Worm (Caenorhabditis elegans): ENCODE measurements around the gene lon-1.

The lon-1 gene

ce11 chrIII:5517423-5517822, 43.1 kb downstream of the lon-1 start, which contains the start of gene nekl-4:
Gene nekl-4 (minus strand): TSS chrIII:5517523.
- TF ChIP-seq ZK546.5 (tag; optimal IDR thresholded peaks at IDR 0.05), result no peak
- TF ChIP-seq nhr-43 (tag; optimal IDR thresholded peaks at IDR 0.05; ENCODE audit: poor library complexity, severe bottlenecking), result no peak
- no peak for TF ChIP-seq unc-62 (GFP tag; optimal IDR thresholded peaks at IDR 0.05)
- no peak for TF ChIP-seq R02D3.7 (tag; optimal IDR thresholded peaks at IDR 0.05)
- TF ChIP-seq pqm-1 (tag; optimal IDR thresholded peaks at IDR 0.05), result no peak
- TF ChIP-seq fkh-2 (tag; optimal IDR thresholded peaks at IDR 0.05), result no peak
- TF ChIP-seq egl-27 (tag; optimal IDR thresholded peaks at IDR 0.05), result no peak
- no peak for TF ChIP-seq nhr-237 (tag; optimal IDR thresholded peaks at IDR 0.05)
- no peak for TF ChIP-seq nhr-67 (tag; optimal IDR thresholded peaks at IDR 0.05)
- no peak for TF ChIP-seq skn-1 (tag; optimal IDR thresholded peaks at IDR 0.05)
- TF ChIP-seq nhr-23 (tag; optimal IDR thresholded peaks at IDR 0.05), result no peak
- TF ChIP-seq ceh-16 (tag; optimal IDR thresholded peaks at IDR 0.05), result no peak
- TF ChIP-seq ztf-11 (tag; optimal IDR thresholded peaks at IDR 0.05), result no peak
- no peak for TF ChIP-seq mdl-1 (tag; optimal IDR thresholded peaks at IDR 0.05)
- TF ChIP-seq hmg-11 (tag; optimal IDR thresholded peaks at IDR 0.05), result no peak
- no peak for TF ChIP-seq lin-15B (tag; optimal IDR thresholded peaks at IDR 0.05)
- no peak for TF ChIP-seq nhr-12 (tag; optimal IDR thresholded peaks at IDR 0.05)

DNA sequence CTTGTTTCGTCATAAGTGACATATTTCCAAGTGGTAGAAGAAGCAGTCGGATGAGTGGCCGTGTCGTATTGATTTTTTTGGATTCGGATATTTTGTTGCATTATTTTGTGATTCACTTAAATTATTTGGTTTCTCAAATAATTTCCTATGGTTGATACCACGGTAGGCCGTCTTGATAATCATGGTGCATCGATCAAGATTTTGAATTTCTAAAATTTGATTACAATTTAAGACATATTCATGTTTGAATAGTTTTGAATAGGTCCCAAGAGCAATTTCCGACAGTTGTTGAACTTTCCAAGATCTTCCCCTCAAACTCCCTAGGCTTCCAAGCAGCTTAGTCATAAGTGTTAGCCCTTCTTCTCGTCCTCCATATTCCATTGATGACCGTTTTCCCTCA, 47.7 kb downstream of the lon-1 start, which contains the start of gene D1044.4:
Gene D1044.4 (minus strand): TSS at position 101 of the 400 bp plus-strand sequence.
- TF ChIP-seq R02D3.7 (tag; optimal IDR thresholded peaks at IDR 0.05) (no peak), ztf-4 (tag; optimal IDR thresholded peaks at IDR 0.05) (no peak)

- no peak for TF ChIP-seq snpc-4 (tag; optimal IDR thresholded peaks at IDR 0.05)
- no peak for TF ChIP-seq jun-1 (tag; optimal IDR thresholded peaks at IDR 0.05)
- TF ChIP-seq nhr-11 (tag; optimal IDR thresholded peaks at IDR 0.05), result no peak
- TF ChIP-seq zag-1 (tag; optimal IDR thresholded peaks at IDR 0.05), result no peak
- TF ChIP-seq lsy-12 (tag; optimal IDR thresholded peaks at IDR 0.05), result no peak
- no peak for TF ChIP-seq fos-1 (tag; optimal IDR thresholded peaks at IDR 0.05)
- no peak for TF ChIP-seq egl-27 (tag; optimal IDR thresholded peaks at IDR 0.05)
- TF ChIP-seq mml-1 (tag; optimal IDR thresholded peaks at IDR 0.05), result no peak
- no peak for TF ChIP-seq lin-15B (tag; optimal IDR thresholded peaks at IDR 0.05)
- TF ChIP-seq nhr-23 (tag; optimal IDR thresholded peaks at IDR 0.05), result no peak
- TF ChIP-seq nhr-67 (tag; optimal IDR thresholded peaks at IDR 0.05), result no peak
- no peak for TF ChIP-seq nhr-25 (tag; optimal IDR thresholded peaks at IDR 0.05)
- TF ChIP-seq fkh-2 (tag; optimal IDR thresholded peaks at IDR 0.05), result no peak
- TF ChIP-seq hmg-11 (tag; optimal IDR thresholded peaks at IDR 0.05), result no peak
- TF ChIP-seq sea-2 (GFP tag; optimal IDR thresholded peaks at IDR 0.05), result no peak
- TF ChIP-seq nhr-12 (tag; optimal IDR thresholded peaks at IDR 0.05), result no peak
- no peak for TF ChIP-seq elt-2 (tag; optimal IDR thresholded peaks at IDR 0.05)
- TF ChIP-seq nhr-76 (tag; optimal IDR thresholded peaks at IDR 0.05), result no peak
These were observed 51.7 kb downstream of the lon-1 start, which contains the start of gene dex-1 for ce11 chrIII:5525973-5526372. Gene dex-1 (plus strand): TSS chrIII:5526104.

Data from whole organism, L3 larva.